Worm (Caenorhabditis elegans) whole organism, L4/young adult: Measurements from ENCODE around the gene W10G11.19.

ENCODE experiments used
- W03F9.2 ChIP-seq: fragments of 150-350 bp; optimal IDR thresholded peaks from 2 replicates; lab custom pipeline; 2014; ENCODE audit warnings: missing biosample characterization, missing genetic modification characterization
- dao-5 ChIP-seq: sonication (generic microtip); optimal IDR thresholded peaks from 2 replicates; lab custom pipeline; 2016; ENCODE audit warnings: missing genotype, missing genetic modification characterization, moderate library complexity, missing compliant biosample characterization
- him-1 ChIP-seq: sonication (generic microtip); optimal IDR thresholded peaks from 2 replicates; lab custom pipeline; 2016; ENCODE audit warnings: missing genotype, missing genetic modification reagents, missing genetic modification characterization, missing compliant biosample characterization

DNA sequence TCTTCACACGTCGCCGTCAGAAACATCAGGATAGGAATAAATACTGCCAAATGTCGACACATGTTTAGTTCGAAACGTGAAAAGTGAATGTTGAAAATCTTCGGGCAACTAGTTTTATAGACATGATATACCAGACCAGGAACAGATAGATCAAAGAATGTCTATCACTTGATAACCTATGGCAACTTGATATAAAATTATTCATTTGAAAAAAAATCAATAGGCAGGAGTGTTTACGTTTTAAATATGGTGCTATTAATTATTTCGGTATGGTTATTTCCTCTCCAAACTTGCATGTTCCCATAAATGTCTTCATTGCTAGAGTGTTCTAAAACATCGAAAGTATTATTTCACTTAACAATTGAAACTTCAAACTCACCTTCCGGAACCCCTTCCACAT lies 11.1 kb downstream of the W10G11.19 start, which contains the start of gene W10G11.2:
- TF ChIP-seq him-1 (tag; lab: Kevin White, UChicago) (no peak), W03F9.2 (tag; lab: Kevin White, UChicago) (no peak), dao-5 (tag; lab: Kevin White, UChicago) (no peak)
